Fruit fly (Drosophila melanogaster) whole organism, embryonic: ENCODE results near the gene CG4757.
A peak's percentile ranks its signal among the peaks of the same experiment; 100 is the strongest.

ENCODE experiments used
- CG10462 ChIP-seq: fragments of 200-800 bp; sonication (Bioruptor generic); optimal IDR thresholded peaks from 2 replicates; lab custom pipeline; 2016; ENCODE audit warnings: missing biosample characterization, missing genetic modification characterization
- CG10654 ChIP-seq: fragments of 200-800 bp; sonication (Bioruptor generic); optimal IDR thresholded peaks from 2 replicates; lab custom pipeline; 2016; ENCODE audit warnings: missing biosample characterization, missing genetic modification characterization
- CG12155 ChIP-seq: fragments of 200-800 bp; sonication (Bioruptor generic); optimal IDR thresholded peaks from 3 replicates; lab custom pipeline; 2016; ENCODE audit warnings: missing biosample characterization, missing genetic modification characterization
- CG12236 ChIP-seq: fragments of 200-800 bp; sonication (Bioruptor generic); optimal IDR thresholded peaks from 2 replicates; lab custom pipeline; 2016; ENCODE audit warnings: missing biosample characterization, missing genetic modification characterization
- CG12391 ChIP-seq: fragments of 200-800 bp; sonication (Bioruptor generic); optimal IDR thresholded peaks from 3 replicates; lab custom pipeline; 2018; ENCODE audit warnings: missing biosample characterization, mild to moderate bottlenecking, missing genetic modification characterization, moderate library complexity
- CG14860 ChIP-seq: fragments of 200-800 bp; sonication (Bioruptor generic); IDR thresholded peaks from 3 replicates; pipeline ENCODE4 v1.3.6; 2022; ENCODE audit warnings: missing biosample characterization, missing genetic modification characterization; ENCODE audit not compliant: partially characterized antibody
- CG15073 ChIP-seq: fragments of 200-800 bp; sonication (Bioruptor generic); optimal IDR thresholded peaks from 2 replicates; lab custom pipeline; 2016; ENCODE audit warnings: missing biosample characterization, missing genetic modification characterization
- CG1647 ChIP-seq: fragments of 200-800 bp; sonication (Bioruptor generic); optimal IDR thresholded peaks from 3 replicates; lab custom pipeline; 2016; ENCODE audit warnings: missing biosample characterization, missing genetic modification characterization
- CG17359 ChIP-seq: fragments of 200-800 bp; sonication (Bioruptor generic); optimal IDR thresholded peaks from 3 replicates; lab custom pipeline; 2018; ENCODE audit warnings: missing biosample characterization, mild to moderate bottlenecking, missing genetic modification characterization, moderate library complexity
- CG17912 ChIP-seq: fragments of 200-800 bp; sonication (Bioruptor generic); optimal IDR thresholded peaks from 2 replicates; lab custom pipeline; 2018; ENCODE audit warnings: missing biosample characterization, mild to moderate bottlenecking, missing genetic modification characterization
- CG2712 ChIP-seq: fragments of 200-800 bp; optimal IDR thresholded peaks from 3 replicates; lab custom pipeline; 2019; ENCODE audit warnings: missing biosample characterization, mild to moderate bottlenecking, missing genetic modification characterization, moderate library complexity
- CG33213 ChIP-seq: fragments of 200-800 bp; sonication (Bioruptor generic); optimal IDR thresholded peaks from 3 replicates; lab custom pipeline; 2016; ENCODE audit warnings: missing biosample characterization, missing genetic modification characterization
- CG34224 ChIP-seq: fragments of 200-800 bp; sonication (Bioruptor generic); IDR thresholded peaks from 3 replicates; pipeline ENCODE4 v1.3.6; 2022; ENCODE audit warnings: missing biosample characterization, missing genetic modification characterization; ENCODE audit not compliant: partially characterized antibody
- CG3847 ChIP-seq: fragments of 200-800 bp; sonication (Bioruptor generic); IDR thresholded peaks from 2 replicates; pipeline ENCODE4 v1.3.6; 2022; ENCODE audit warnings: missing biosample characterization, missing genetic modification characterization
- CG4328 ChIP-seq: fragments of 200-800 bp; sonication (Bioruptor generic); optimal IDR thresholded peaks from 3 replicates; lab custom pipeline; 2017; ENCODE audit warnings: missing biosample characterization, missing genetic modification reagents, missing genetic modification characterization
- CG43689 ChIP-seq: fragments of 200-800 bp; sonication (Bioruptor generic); IDR thresholded peaks from 2 replicates; pipeline ENCODE4 v1.3.6; 2022; ENCODE audit warnings: missing biosample characterization, missing genetic modification characterization
- CG7786 ChIP-seq: fragments of 200-800 bp; sonication (Bioruptor generic); optimal IDR thresholded peaks from 2 replicates; lab custom pipeline; 2016; ENCODE audit warnings: missing biosample characterization, missing genetic modification characterization
- CG8478 ChIP-seq: fragments of >200 bp; optimal IDR thresholded peaks from 2 replicates; lab custom pipeline; 2018
- CG8924 ChIP-seq: fragments of 200-800 bp; optimal IDR thresholded peaks from 3 replicates; lab custom pipeline; 2019; ENCODE audit warnings: missing biosample characterization, mild to moderate bottlenecking, missing genetic modification characterization, moderate library complexity
- Dek ChIP-seq: fragments of 200-800 bp; sonication (Bioruptor generic); optimal IDR thresholded peaks from 3 replicates; lab custom pipeline; 2019; ENCODE audit warnings: missing biosample characterization, mild to moderate bottlenecking, missing genetic modification characterization, moderate library complexity
- E2f2 ChIP-seq: fragments of 200-800 bp; sonication (Bioruptor generic); IDR thresholded peaks from 2 replicates; pipeline ENCODE4 v1.3.6; 2022; ENCODE audit warnings: missing biosample characterization, missing genetic modification characterization
- ERR ChIP-seq: fragments of 200-800 bp; sonication (Bioruptor generic); optimal IDR thresholded peaks from 2 replicates; lab custom pipeline; 2016; ENCODE audit warnings: missing biosample characterization, missing genetic modification characterization
- HHEX ChIP-seq: fragments of 200-800 bp; sonication (Bioruptor generic); optimal IDR thresholded peaks from 3 replicates; lab custom pipeline; 2017; ENCODE audit warnings: missing biosample characterization, mild to moderate bottlenecking, missing genetic modification characterization, missing genetic modification reagents
- NFAT ChIP-seq: fragments of 200-800 bp; sonication (Bioruptor generic); IDR thresholded peaks from 2 replicates; pipeline ENCODE4 v1.3.6; 2022; ENCODE audit warnings: missing biosample characterization, missing genetic modification characterization
- Nf-YC ChIP-seq: fragments of 200-800 bp; optimal IDR thresholded peaks from 3 replicates; lab custom pipeline; 2019; ENCODE audit warnings: missing biosample characterization, mild to moderate bottlenecking, missing genetic modification characterization, moderate library complexity
- Oli ChIP-seq: fragments of 200-800 bp; sonication (Bioruptor generic); optimal IDR thresholded peaks from 2 replicates; lab custom pipeline; 2018; ENCODE audit warnings: missing biosample characterization, mild to moderate bottlenecking, missing genetic modification characterization, moderate library complexity
- PHDP ChIP-seq: fragments of 200-800 bp; sonication (Bioruptor generic); optimal IDR thresholded peaks from 3 replicates; lab custom pipeline; 2018; ENCODE audit warnings: missing biosample characterization, mild to moderate bottlenecking, missing genetic modification characterization, moderate library complexity
- Pdp1 ChIP-seq, 2 experiments: fragments of 200-800 bp; sonication (Bioruptor generic); optimal IDR thresholded peaks; 3 replicates each; lab custom pipeline; 2016; ENCODE audit warnings: missing biosample characterization in 2 of 2, missing genetic modification characterization in 2 of 2, mild to moderate bottlenecking in 1 of 2, moderate library complexity in 1 of 2
- Rfx ChIP-seq: fragments of 200-800 bp; sonication (Bioruptor generic); IDR thresholded peaks from 2 replicates; pipeline ENCODE4 v1.3.6; 2022; ENCODE audit warnings: missing biosample characterization, missing genetic modification characterization
- TFAM ChIP-seq: fragments of 200-800 bp; sonication (Bioruptor generic); optimal IDR thresholded peaks from 2 replicates; lab custom pipeline; 2017; ENCODE audit warnings: missing biosample characterization, missing genetic modification characterization, inconsistent platforms
- YL-1 ChIP-seq: fragments of 200-800 bp; sonication (Bioruptor generic); optimal IDR thresholded peaks from 3 replicates; lab custom pipeline; 2017; ENCODE audit warnings: missing biosample characterization, mild to moderate bottlenecking, missing genetic modification characterization
- ac ChIP-seq: fragments of 200-800 bp; sonication (Bioruptor generic); optimal IDR thresholded peaks from 3 replicates; lab custom pipeline; 2017; ENCODE audit warnings: missing biosample characterization, mild to moderate bottlenecking, missing genetic modification characterization
- ap ChIP-seq: fragments of 200-800 bp; sonication (Bioruptor generic); IDR thresholded peaks from 2 replicates; pipeline ENCODE4 v1.3.6; 2022; ENCODE audit warnings: missing biosample characterization, missing genetic modification characterization
- bcd ChIP-seq: fragments of 200-800 bp; sonication (Bioruptor generic); optimal IDR thresholded peaks from 2 replicates; lab custom pipeline; 2017; ENCODE audit warnings: missing biosample characterization, mild to moderate bottlenecking, missing genetic modification characterization
- bigmax ChIP-seq: fragments of 200-800 bp; sonication (Bioruptor generic); optimal IDR thresholded peaks from 2 replicates; lab custom pipeline; 2018; ENCODE audit warnings: missing biosample characterization, mild to moderate bottlenecking, missing genetic modification characterization
- chn ChIP-seq: fragments of 200-800 bp; sonication (Bioruptor generic); optimal IDR thresholded peaks from 2 replicates; lab custom pipeline; 2016; ENCODE audit warnings: missing biosample characterization, missing genetic modification characterization
- dysf ChIP-seq: fragments of 200-800 bp; sonication (Bioruptor generic); IDR thresholded peaks from 3 replicates; pipeline ENCODE4 v1.3.6; 2022; ENCODE audit warnings: missing biosample characterization, missing genetic modification characterization
- eyg ChIP-seq: fragments of 200-800 bp; sonication (Bioruptor generic); optimal IDR thresholded peaks from 3 replicates; lab custom pipeline; 2016; ENCODE audit warnings: missing biosample characterization, missing genetic modification characterization
- ftz-f1 ChIP-seq: fragments of 200-800 bp; sonication (Bioruptor generic); optimal IDR thresholded peaks from 2 replicates; lab custom pipeline; 2016; ENCODE audit warnings: missing biosample characterization, missing genetic modification characterization
- gfzf ChIP-seq: fragments of 200-800 bp; sonication (Bioruptor generic); optimal IDR thresholded peaks from 2 replicates; lab custom pipeline; 2016; ENCODE audit warnings: missing biosample characterization, mild to moderate bottlenecking, missing genetic modification characterization, moderate library complexity
- jing ChIP-seq: fragments of 200-800 bp; sonication (Bioruptor generic); optimal IDR thresholded peaks from 2 replicates; lab custom pipeline; 2018; ENCODE audit warnings: missing biosample characterization, mild to moderate bottlenecking, missing genetic modification characterization
- lov ChIP-seq, 2 experiments: fragments of 200-800 bp in 1 of 2; fragments of >200 bp in 1 of 2; sonication (Bioruptor generic) in 1 of 2; IDR thresholded peaks in 1 of 2; optimal IDR thresholded peaks in 1 of 2; 2 replicates in 1 of 2; 3 replicates in 1 of 2; pipeline versions ENCODE4 v1.3.6 to Lab custom; 2017 to 2022; ENCODE audit warnings: missing biosample characterization in 1 of 2, missing genetic modification characterization in 1 of 2
- nom ChIP-seq: fragments of 200-800 bp; sonication (Bioruptor generic); optimal IDR thresholded peaks from 2 replicates; lab custom pipeline; 2017; ENCODE audit warnings: missing biosample characterization, missing genetic modification characterization, mild to moderate bottlenecking, moderate library complexity, missing genetic modification reagents
- pfk ChIP-seq: fragments of 200-800 bp; sonication (Bioruptor generic); optimal IDR thresholded peaks from 2 replicates; lab custom pipeline; 2018; ENCODE audit warnings: missing biosample characterization, mild to moderate bottlenecking, missing genetic modification characterization, moderate library complexity
- pnt ChIP-seq: fragments of 200-800 bp; sonication (Bioruptor generic); optimal IDR thresholded peaks from 3 replicates; lab custom pipeline; 2016; ENCODE audit warnings: missing biosample characterization, missing genetic modification characterization
- pros ChIP-seq: fragments of 200-800 bp; sonication (Bioruptor generic); optimal IDR thresholded peaks from 3 replicates; lab custom pipeline; 2019; ENCODE audit warnings: missing biosample characterization, mild to moderate bottlenecking, missing genetic modification characterization, moderate library complexity
- slp2 ChIP-seq: fragments of 200-800 bp; sonication (Bioruptor generic); optimal IDR thresholded peaks from 2 replicates; lab custom pipeline; 2016; ENCODE audit warnings: missing biosample characterization, missing genetic modification characterization
- trem ChIP-seq: fragments of 200-800 bp; optimal IDR thresholded peaks from 3 replicates; lab custom pipeline; 2019; ENCODE audit warnings: missing biosample characterization, mild to moderate bottlenecking, missing genetic modification characterization, moderate library complexity
- tup ChIP-seq: fragments of 200-800 bp; sonication (Bioruptor generic); optimal IDR thresholded peaks from 2 replicates; lab custom pipeline; 2016; ENCODE audit warnings: missing biosample characterization, mild to moderate bottlenecking, missing genetic modification characterization, moderate library complexity
- unpg ChIP-seq: fragments of 200-800 bp; sonication (Bioruptor generic); optimal IDR thresholded peaks from 3 replicates; lab custom pipeline; 2018; ENCODE audit warnings: missing biosample characterization, mild to moderate bottlenecking, missing genetic modification characterization, moderate library complexity
- yki ChIP-seq: fragments of >200 bp; optimal IDR thresholded peaks from 3 replicates; lab custom pipeline; 2018

The CG4757 gene

dm6 chr3R:11153799-11154273 is 7.2 kb upstream of the CG4757 start, which contains the start of gene Ugt302K1 (continued):
- TF ChIP-seq CG12236 (GFP tag; lab: Kevin White, UChicago) = no peak
- TF ChIP-seq CG7786 (GFP tag; lab: Kevin White, UChicago) = no peak
- TF ChIP-seq YL-1 (GFP tag; lab: Kevin White, UChicago) = no peak
- TF ChIP-seq CG12155 = no peak
- TF ChIP-seq NFAT (GFP tag; lab: Robert Waterston, UW) = peak; percentile 35; the same call in 1 of the 2 replicates
- no peak for TF ChIP-seq CG14860 (GFP tag; lab: Robert Waterston, UW)
- no peak for TF ChIP-seq unpg (GFP tag; lab: Kevin White, UChicago)
- no peak for TF ChIP-seq CG17912
- TF ChIP-seq CG33213 (GFP tag; lab: Kevin White, UChicago) = no peak
- TF ChIP-seq E2f2 (GFP tag; lab: Robert Waterston, UW) = no peak
- TF ChIP-seq dysf = peak; percentile 36; the same call in 1 of the 3 replicates
- no peak for TF ChIP-seq Dek
- TF ChIP-seq Rfx (GFP tag; lab: Robert Waterston, UW) = no peak; the same call in 1 of the 2 replicates
- TF ChIP-seq CG2712 (tag; lab: Kevin White, UChicago) = no peak
- no peak for TF ChIP-seq CG8924 (tag; lab: Kevin White, UChicago)
- no peak for TF ChIP-seq Oli
- TF ChIP-seq pnt = no peak
- TF ChIP-seq CG15073 (GFP tag; lab: Kevin White, UChicago) = no peak
- no peak for TF ChIP-seq Pdp1 (GFP tag; optimal IDR thresholded peaks at IDR 0.05; lab: Kevin White, UChicago)
- TF ChIP-seq eyg (GFP tag; lab: Kevin White, UChicago) = no peak
- TF ChIP-seq pros = no peak
- no peak for TF ChIP-seq Nf-YC (tag; lab: Kevin White, UChicago)
- TF ChIP-seq CG4328 (GFP tag; lab: Kevin White, UChicago) = no peak
- no peak for TF ChIP-seq nom
- TF ChIP-seq CG3847 (GFP tag; lab: Robert Waterston, UW) = 0 out of 2 replicates have a peak, but pooled peaks have one; percentile 28
- no peak for TF ChIP-seq trem (tag; lab: Kevin White, UChicago)
- no peak for TF ChIP-seq ERR (GFP tag; lab: Kevin White, UChicago)
- no peak for TF ChIP-seq tup (GFP tag; lab: Kevin White, UChicago)
- no peak for TF ChIP-seq TFAM
- TF ChIP-seq bigmax (GFP tag; lab: Kevin White, UChicago) = no peak
- TF ChIP-seq bcd (GFP tag; lab: Kevin White, UChicago) = peak; percentile 28
- TF ChIP-seq HHEX = no peak
- no peak for TF ChIP-seq CG8478 (lab: Kevin White, UChicago)
- no peak for TF ChIP-seq CG10654 (GFP tag; lab: Kevin White, UChicago)
- no peak for TF ChIP-seq CG34224
- TF ChIP-seq pfk = no peak
- TF ChIP-seq yki (lab: Kevin White, UChicago) = no peak
- TF ChIP-seq ap = no peak
- TF ChIP-seq CG12391 (tag; lab: Kevin White, UChicago) = no peak
- no peak for TF ChIP-seq ac (GFP tag; lab: Kevin White, UChicago)
- no peak for TF ChIP-seq CG17359 (tag; lab: Kevin White, UChicago)
- no peak for TF ChIP-seq slp2
- TF ChIP-seq chn (GFP tag; lab: Kevin White, UChicago) = no peak
- no peak for TF ChIP-seq PHDP (tag; lab: Kevin White, UChicago)
- no peak for TF ChIP-seq CG1647 (GFP tag; lab: Kevin White, UChicago)
- TF ChIP-seq lov (optimal IDR thresholded peaks at IDR 0.05; lab: Kevin White, UChicago) = no peak
- TF ChIP-seq lov (GFP tag; IDR thresholded peaks at IDR 0.05; lab: Robert Waterston, UW) = no peak
- TF ChIP-seq jing = no peak
- TF ChIP-seq CG43689 = no peak
- no peak for TF ChIP-seq ftz-f1 (GFP tag; lab: Kevin White, UChicago)
- TF ChIP-seq CG10462 = no peak
- no peak for TF ChIP-seq gfzf
